Fruit fly (Drosophila melanogaster) whole organism, pupa: ENCODE measurements around the gene Mst85C.

Source experiments
- CG14655 ChIP-seq: fragments of 200-800 bp; sonication (Bioruptor generic); optimal IDR thresholded peaks from 3 replicates; lab custom pipeline; 2017; ENCODE audit warnings: mild to moderate bottlenecking, missing biosample characterization, missing genetic modification reagents, missing genetic modification characterization
- CG8159 ChIP-seq: fragments of 200-800 bp; sonication (Bioruptor generic); optimal IDR thresholded peaks from 3 replicates; lab custom pipeline; 2018; ENCODE audit warnings: missing biosample characterization, mild to moderate bottlenecking, missing genetic modification characterization, moderate library complexity
- CG9948 ChIP-seq: fragments of 200-800 bp; sonication (Bioruptor generic); optimal IDR thresholded peaks from 2 replicates; lab custom pipeline; 2018; ENCODE audit warnings: missing biosample characterization, mild to moderate bottlenecking, missing genetic modification characterization, moderate library complexity
- D1 ChIP-seq: fragments of 200-800 bp; sonication (Bioruptor generic); optimal IDR thresholded peaks from 2 replicates; lab custom pipeline; 2018; ENCODE audit warnings: missing biosample characterization, mild to moderate bottlenecking, missing genetic modification characterization, moderate library complexity
- EcR ChIP-seq: fragments of 200-800 bp; sonication (Bioruptor generic); optimal IDR thresholded peaks from 3 replicates; lab custom pipeline; 2019; ENCODE audit warnings: missing biosample characterization, missing genetic modification characterization, mild to moderate bottlenecking, moderate library complexity, missing genetic modification reagents
- Ets98B ChIP-seq: fragments of 200-800 bp; sonication (Bioruptor generic); IDR thresholded peaks from 2 replicates; pipeline ENCODE4 v1.3.6; 2022; ENCODE audit warnings: missing biosample characterization, missing genetic modification characterization
- Pif1A ChIP-seq: fragments of 200-800 bp; sonication (Bioruptor generic); optimal IDR thresholded peaks from 3 replicates; lab custom pipeline; 2016; ENCODE audit warnings: missing biosample characterization, missing genetic modification characterization
- Pif1B ChIP-seq: fragments of 200-800 bp; sonication (Bioruptor generic); optimal IDR thresholded peaks from 3 replicates; lab custom pipeline; 2016; ENCODE audit warnings: missing biosample characterization, missing genetic modification characterization
- gl ChIP-seq: fragments of 200-800 bp; sonication (Bioruptor generic); optimal IDR thresholded peaks from 2 replicates; lab custom pipeline; 2018; ENCODE audit warnings: missing biosample characterization, mild to moderate bottlenecking, missing genetic modification characterization

DNA sequence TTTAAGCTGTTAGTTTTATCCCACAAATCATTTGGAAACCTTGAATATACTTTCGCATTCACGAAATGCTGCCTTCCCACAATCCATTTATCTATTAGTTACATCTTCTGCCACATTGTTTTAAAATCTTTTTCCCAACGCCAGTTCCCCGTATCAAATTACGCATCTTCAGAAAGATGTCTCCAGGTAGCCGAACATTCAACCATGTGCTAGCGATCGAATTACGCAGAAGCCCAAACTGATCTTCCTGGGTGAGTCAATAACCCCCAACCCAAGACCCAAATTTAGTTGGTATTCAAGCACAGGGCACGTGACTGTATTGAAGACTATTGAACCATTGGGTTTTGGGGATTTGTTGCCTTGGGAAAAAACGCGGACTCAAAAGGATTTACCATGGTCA, 24.5 kb upstream of the Mst85C start:
- TF ChIP-seq CG9948 (tag; lab: Kevin White, UChicago) (no peak), Pif1A (GFP tag; lab: Kevin White, UChicago) (no peak), CG14655 (GFP tag; lab: Kevin White, UChicago) (no peak), gl (tag; lab: Kevin White, UChicago) (no peak), CG8159 (tag; lab: Kevin White, UChicago) (no peak), D1 (tag; lab: Kevin White, UChicago) (no peak), EcR (no peak), Ets98B (GFP tag; lab: Robert Waterston, UW) (no peak), Pif1B (GFP tag; lab: Kevin White, UChicago) (no peak)
